ENCODE assay signal across 3 fruit fly cellular contexts in genomic region chr2L:18331612-18332011, dm6.
TF ChIP-seq lines count a peak whose summit lies in the region.

No protein-coding gene starts in this region.

- no peak for TF ChIP-seq CTCF in whole organism, embryonic (GFP tag; optimal IDR thresholded peaks at IDR 0.05; lab: Kevin White, UChicago)

TF ChIP-seq in whole organism, embryonic, 481 proteins besides CTCF, POLR2A, EP300 and RAD21:
- peak; percentile 33 for TF ChIP-seq Med (GFP tag; lab: Kevin White, UChicago)
- TF ChIP-seq rib (GFP tag; IDR thresholded peaks at IDR 0.05; lab: Robert Waterston, UW) = no peak
- TF ChIP-seq CG10462 (GFP tag; optimal IDR thresholded peaks at IDR 0.05; lab: Kevin White, UChicago) = no peak
- 0 out of 3 replicates have a peak, but pooled peaks have one; percentile 4 for TF ChIP-seq CG2199 (GFP tag; IDR thresholded peaks at IDR 0.05; lab: Robert Waterston, UW)
- no peak for TF ChIP-seq Hsf (GFP tag; optimal IDR thresholded peaks at IDR 0.05; lab: Kevin White, UChicago)
- peak; percentile 54 for TF ChIP-seq Ets65A (GFP tag; lab: Kevin White, UChicago)
- no peak for TF ChIP-seq CG4707 (GFP tag; optimal IDR thresholded peaks at IDR 0.05; lab: Kevin White, UChicago)
- peak; percentile 88 for TF ChIP-seq CG11504 (tag; optimal IDR thresholded peaks at IDR 0.05; lab: Kevin White, UChicago)
- TF ChIP-seq CG12299 (tag; optimal IDR thresholded peaks at IDR 0.05; lab: Kevin White, UChicago) = no peak
- peak; percentile 66 for TF ChIP-seq Drgx (GFP tag; IDR thresholded peaks at IDR 0.05; lab: Robert Waterston, UW)
- TF ChIP-seq Sox102F (GFP tag; optimal IDR thresholded peaks at IDR 0.05; lab: Kevin White, UChicago) = peak; percentile 7
- no peak for TF ChIP-seq sens-2 (GFP tag; IDR thresholded peaks at IDR 0.05; lab: Robert Waterston, UW)
- no peak for TF ChIP-seq dmrt99B (tag; optimal IDR thresholded peaks at IDR 0.05; lab: Kevin White, UChicago)
- no peak for TF ChIP-seq nom (GFP tag; optimal IDR thresholded peaks at IDR 0.05; lab: Kevin White, UChicago)
- TF ChIP-seq org-1 (GFP tag; optimal IDR thresholded peaks at IDR 0.05; lab: Kevin White, UChicago) = no peak
- no peak for TF ChIP-seq CG16813 (GFP tag; IDR thresholded peaks at IDR 0.05; lab: Robert Waterston, UW; ENCODE audit: partially characterized antibody)
- no peak for TF ChIP-seq Atf6 (GFP tag; IDR thresholded peaks at IDR 0.05; lab: Robert Waterston, UW)
- no peak for TF ChIP-seq CG17829 (tag; optimal IDR thresholded peaks at IDR 0.05; lab: Kevin White, UChicago)
- TF ChIP-seq chinmo (GFP tag; IDR thresholded peaks at IDR 0.05; lab: Robert Waterston, UW; ENCODE audit: partially characterized antibody) = no peak
- peak; percentile 6; the same call in 1 of the 2 replicates for TF ChIP-seq ara (GFP tag; IDR thresholded peaks at IDR 0.05; lab: Robert Waterston, UW)
- TF ChIP-seq CG8359 (GFP tag; optimal IDR thresholded peaks at IDR 0.05; lab: Kevin White, UChicago; ENCODE audit: borderline replicate concordance) = no peak
- TF ChIP-seq Xrp1 (GFP tag; IDR thresholded peaks at IDR 0.05; lab: Robert Waterston, UW) = peak; percentile 8; the same call in 1 of the 2 replicates
- no peak for TF ChIP-seq schlank (tag; optimal IDR thresholded peaks at IDR 0.05; lab: Kevin White, UChicago)
- no peak for TF ChIP-seq tna (GFP tag; IDR thresholded peaks at IDR 0.05; lab: Robert Waterston, UW; ENCODE audit: partially characterized antibody)
TF ChIP-seq in whole organism, embryonic: peak in this region for 8.

TF ChIP-seq in whole organism, prepupa, 60 proteins besides CTCF, POLR2A, EP300 and RAD21:
- TF ChIP-seq CG6163 (GFP tag; IDR thresholded peaks at IDR 0.05; lab: Robert Waterston, UW) (peak; percentile 67), OdsH (GFP tag; optimal IDR thresholded peaks at IDR 0.05; lab: Kevin White, UChicago) (peak; percentile 47), eg (GFP tag; IDR thresholded peaks at IDR 0.05; lab: Robert Waterston, UW) (peak; percentile 79), vri (GFP tag; optimal IDR thresholded peaks at IDR 0.05; lab: Kevin White, UChicago) (no peak), CG4318 (GFP tag; optimal IDR thresholded peaks at IDR 0.05; lab: Kevin White, UChicago) (peak; percentile 25), CG15336 (GFP tag; IDR thresholded peaks at IDR 0.05; lab: Robert Waterston, UW) (peak; percentile 78), achi (GFP tag; optimal IDR thresholded peaks at IDR 0.05; lab: Kevin White, UChicago) (peak; percentile 26), spab (GFP tag; optimal IDR thresholded peaks at IDR 0.05; lab: Kevin White, UChicago) (no peak), Eip93F (GFP tag; optimal IDR thresholded peaks at IDR 0.05; lab: Kevin White, UChicago) (no peak), Hr4 (GFP tag; optimal IDR thresholded peaks at IDR 0.05; lab: Kevin White, UChicago) (peak; percentile 76), Lpt (GFP tag; optimal IDR thresholded peaks at IDR 0.05; lab: Kevin White, UChicago) (peak; percentile 42), CG31627 (GFP tag; optimal IDR thresholded peaks at IDR 0.05; lab: Kevin White, UChicago) (no peak), pdm3 (GFP tag; optimal IDR thresholded peaks at IDR 0.05; lab: Kevin White, UChicago) (peak; percentile 58), CG3919 (GFP tag; optimal IDR thresholded peaks at IDR 0.05; lab: Kevin White, UChicago) (peak; percentile 24), Sox14 (GFP tag; optimal IDR thresholded peaks at IDR 0.05; lab: Kevin White, UChicago) (peak; percentile 10), CG6276 (GFP tag; optimal IDR thresholded peaks at IDR 0.05; lab: Kevin White, UChicago) (peak; percentile 48), fd85E (GFP tag; optimal IDR thresholded peaks at IDR 0.05; lab: Kevin White, UChicago) (no peak), CG7368 (GFP tag; optimal IDR thresholded peaks at IDR 0.05; lab: Kevin White, UChicago) (no peak), Sox102F (GFP tag; optimal IDR thresholded peaks at IDR 0.05; lab: Kevin White, UChicago) (no peak), Ets21C (GFP tag; optimal IDR thresholded peaks at IDR 0.05; lab: Kevin White, UChicago) (no peak), dac (GFP tag; optimal IDR thresholded peaks at IDR 0.05; lab: Kevin White, UChicago) (peak; percentile 52), fkh (GFP tag; optimal IDR thresholded peaks at IDR 0.05; lab: Kevin White, UChicago) (no peak), CG32006 (GFP tag; optimal IDR thresholded peaks at IDR 0.05; lab: Kevin White, UChicago) (peak; percentile 79), CG11762 (GFP tag; optimal IDR thresholded peaks at IDR 0.05; lab: Kevin White, UChicago; ENCODE audit: insufficient read depth) (peak; percentile 1), acj6 (GFP tag; optimal IDR thresholded peaks at IDR 0.05; lab: Kevin White, UChicago) (peak; percentile 2), CG9139 (GFP tag; optimal IDR thresholded peaks at IDR 0.05; lab: Kevin White, UChicago) (no peak), ss (GFP tag; optimal IDR thresholded peaks at IDR 0.05; lab: Kevin White, UChicago) (no peak), CG11294 (GFP tag; IDR thresholded peaks at IDR 0.05; lab: Robert Waterston, UW) (0 out of 2 replicates have a peak, but pooled peaks have one; percentile 18), CG8119 (GFP tag; IDR thresholded peaks at IDR 0.05; lab: Robert Waterston, UW) (peak; percentile 78), Eip78C (GFP tag; lab: Kevin White, UChicago) (peak; percentile 82), CG10631 (GFP tag; optimal IDR thresholded peaks at IDR 0.05; lab: Kevin White, UChicago) (peak; percentile 37), Eip75B (GFP tag; optimal IDR thresholded peaks at IDR 0.05; lab: Kevin White, UChicago) (peak; percentile 27), svp (GFP tag; lab: Kevin White, UChicago) (no peak), Hr38 (GFP tag; optimal IDR thresholded peaks at IDR 0.05; lab: Kevin White, UChicago) (no peak)

TF ChIP-seq in whole organism, pupa, 21 proteins besides CTCF, POLR2A, EP300 and RAD21:
- peak; percentile 61 for TF ChIP-seq CG14655 (GFP tag; optimal IDR thresholded peaks at IDR 0.05; lab: Kevin White, UChicago)
- no peak for TF ChIP-seq rn (GFP tag; IDR thresholded peaks at IDR 0.05; lab: Robert Waterston, UW)
- TF ChIP-seq CG32121 (GFP tag; IDR thresholded peaks at IDR 0.05; lab: Robert Waterston, UW) = peak; percentile 67
- TF ChIP-seq Ets98B (GFP tag; IDR thresholded peaks at IDR 0.05; lab: Robert Waterston, UW) = peak; percentile 71
- TF ChIP-seq CG4496 (GFP tag; IDR thresholded peaks at IDR 0.05; lab: Robert Waterston, UW) = peak; percentile 76
- TF ChIP-seq CG10348 (GFP tag; IDR thresholded peaks at IDR 0.05; lab: Robert Waterston, UW) = no peak
- TF ChIP-seq CG13204 (GFP tag; optimal IDR thresholded peaks at IDR 0.05; lab: Kevin White, UChicago) = no peak
- no peak for TF ChIP-seq CG12605 (GFP tag; IDR thresholded peaks at IDR 0.05; lab: Robert Waterston, UW)
- no peak for TF ChIP-seq EcR (GFP tag; optimal IDR thresholded peaks at IDR 0.05; lab: Kevin White, UChicago)
- no peak for TF ChIP-seq CG15710 (tag; optimal IDR thresholded peaks at IDR 0.05; lab: Kevin White, UChicago)
- no peak for TF ChIP-seq D1 (tag; optimal IDR thresholded peaks at IDR 0.05; lab: Kevin White, UChicago)
- no peak for TF ChIP-seq Snoo (tag; optimal IDR thresholded peaks at IDR 0.05; lab: Kevin White, UChicago)
- TF ChIP-seq CG17806 (tag; optimal IDR thresholded peaks at IDR 0.05; lab: Kevin White, UChicago) = peak; percentile 21
- peak; percentile 23 for TF ChIP-seq CG9948 (tag; optimal IDR thresholded peaks at IDR 0.05; lab: Kevin White, UChicago)
- no peak for TF ChIP-seq Pif1A (GFP tag; optimal IDR thresholded peaks at IDR 0.05; lab: Kevin White, UChicago)
- peak; percentile 65 for TF ChIP-seq CG8301 (tag; optimal IDR thresholded peaks at IDR 0.05; lab: Kevin White, UChicago)
- TF ChIP-seq CG8159 (tag; optimal IDR thresholded peaks at IDR 0.05; lab: Kevin White, UChicago) = no peak
- peak; percentile 3 for TF ChIP-seq Pif1B (GFP tag; optimal IDR thresholded peaks at IDR 0.05; lab: Kevin White, UChicago)
- 0 out of 3 replicates have a peak, but pooled peaks have one; percentile 22 for TF ChIP-seq fd96Ca (GFP tag; IDR thresholded peaks at IDR 0.05; lab: Robert Waterston, UW)
- TF ChIP-seq gl (tag; optimal IDR thresholded peaks at IDR 0.05; lab: Kevin White, UChicago) = no peak
- peak; percentile 4 for TF ChIP-seq CG34367 (tag; optimal IDR thresholded peaks at IDR 0.05; lab: Kevin White, UChicago)
TF ChIP-seq in whole organism, pupa: peak in this region for 10.

Comparison
In these comparisons a context has a peak if more than half of its experiments do, and no peak if none do; other contexts are left out.
1. Of the 7 proteins assayed by ChIP-seq in both whole organism, embryonic and whole organism, prepupa: peak only in whole organism, embryonic: Sox102F; only in whole organism, prepupa: Lpt; in both: none; in neither: 5.